Worm (Caenorhabditis elegans) whole organism, L3 larva: ENCODE data around the gene arx-6.

Experiments used
- aly-2 ChIP-seq: fragments of 150-350 bp; optimal IDR thresholded peaks from 2 replicates; lab custom pipeline; 2014; ENCODE audit warnings: missing biosample characterization, missing genetic modification characterization
- ama-1 ChIP-seq: fragments of 150-350 bp; optimal IDR thresholded peaks from 2 replicates; lab custom pipeline; 2018
- hmg-11 ChIP-seq: sonication (generic microtip); optimal IDR thresholded peaks from 2 replicates; lab custom pipeline; 2016; ENCODE audit warnings: missing genetic modification characterization, missing compliant biosample characterization
- nhr-237 ChIP-seq: fragments of 150-350 bp; optimal IDR thresholded peaks from 2 replicates; lab custom pipeline; 2014; ENCODE audit warnings: missing biosample characterization, missing genetic modification characterization
- nhr-25 ChIP-seq: sonication (generic microtip); optimal IDR thresholded peaks from 2 replicates; lab custom pipeline; 2017; ENCODE audit warnings: missing biosample characterization, missing genetic modification characterization
- nhr-76 ChIP-seq: fragments of 150-350 bp; sonication (generic microtip); optimal IDR thresholded peaks from 5 replicates; lab custom pipeline; 2014; ENCODE audit warnings: missing biosample characterization, missing genetic modification characterization
- nhr-77 ChIP-seq: fragments of 150-350 bp; optimal IDR thresholded peaks from 2 replicates; lab custom pipeline; 2014; ENCODE audit warnings: missing biosample characterization, missing genetic modification characterization
- pha-4 ChIP-seq: fragments of 150-350 bp; optimal IDR thresholded peaks from 2 replicates; lab custom pipeline; 2014; ENCODE audit warnings: missing biosample characterization, missing genetic modification reagents, missing genetic modification characterization
- tbx-2 ChIP-seq: sonication (generic microtip); optimal IDR thresholded peaks from 2 replicates; lab custom pipeline; 2016; ENCODE audit warnings: mild to moderate bottlenecking, missing genetic modification characterization, missing compliant biosample characterization
- unc-62 ChIP-seq: fragments of 150-350 bp; sonication (generic microtip); optimal IDR thresholded peaks from 4 replicates; lab custom pipeline; 2014; ENCODE audit warnings: missing biosample characterization, missing genetic modification reagents, missing genetic modification characterization
- zag-1 ChIP-seq: fragments of 150-350 bp; optimal IDR thresholded peaks from 2 replicates; lab custom pipeline; 2014; ENCODE audit warnings: missing biosample characterization, missing genetic modification characterization

DNA sequence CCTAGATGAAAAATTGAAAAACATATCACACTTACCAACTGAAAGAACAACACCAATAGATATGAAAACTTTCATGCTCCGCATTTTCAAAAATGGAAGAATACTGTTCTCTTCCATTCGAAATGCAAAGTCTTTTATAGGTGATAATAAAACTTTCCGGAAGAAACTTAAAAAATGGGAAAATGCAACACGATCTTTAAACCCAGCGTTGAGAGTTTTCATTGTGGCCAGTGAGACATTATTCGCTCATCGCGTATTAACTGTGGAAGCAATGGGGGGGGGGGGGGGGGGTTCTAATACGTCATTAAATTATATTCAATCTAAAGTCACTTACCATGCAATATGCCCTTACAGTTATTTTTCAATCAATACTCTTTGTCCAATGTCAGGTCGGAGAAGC, 34.1 kb upstream of the arx-6 start, which contains the start of the genes clec-157 and fkh-5:
- no peak for TF ChIP-seq nhr-77 (tag; lab: Kevin White, UChicago)
- TF ChIP-seq ama-1, result no peak
- TF ChIP-seq hmg-11, result no peak
- no peak for TF ChIP-seq unc-62
- TF ChIP-seq zag-1, result no peak
- TF ChIP-seq pha-4 (tag; lab: Kevin White, UChicago), result no peak
- no peak for TF ChIP-seq nhr-25
- no peak for TF ChIP-seq nhr-237 (tag; lab: Kevin White, UChicago)
- TF ChIP-seq nhr-76 (tag; lab: Kevin White, UChicago), result no peak
- no peak for TF ChIP-seq aly-2 (tag; lab: Kevin White, UChicago)
- no peak for TF ChIP-seq tbx-2 (tag; lab: Kevin White, UChicago)
